Worm (Caenorhabditis elegans): ENCODE results near the gene nlp-45.
A peak's percentile ranks its signal among the peaks of the same experiment; 100 is the strongest.

nlp-45 gene

DNA sequence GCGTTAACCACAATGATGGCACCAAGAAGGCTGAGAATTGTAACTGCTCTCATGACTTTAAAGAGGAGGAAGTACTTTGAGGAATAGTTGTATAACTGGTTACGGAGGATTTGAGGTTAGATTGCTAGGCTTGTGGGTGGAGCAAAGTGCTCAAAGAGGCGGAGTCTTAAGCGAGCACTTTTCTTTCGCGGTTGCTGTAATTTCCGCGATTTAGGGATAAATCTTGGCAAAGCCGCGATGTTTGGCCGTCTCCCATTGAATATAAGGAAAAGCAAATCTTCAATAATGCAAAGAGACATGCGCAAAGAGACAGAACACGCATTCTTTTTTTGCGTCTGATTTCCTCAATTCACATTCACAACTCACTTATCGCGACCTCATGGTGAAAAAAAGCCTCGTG lies at the start of gene nlp-45:
Gene nlp-45 (minus strand): TSS at position 101 of the 400 bp plus-strand sequence.
- TF ChIP-seq hnd-1 (tag; optimal IDR thresholded peaks at IDR 0.05) (no peak), B0310.2 (tag; optimal IDR thresholded peaks at IDR 0.05) (no peak), ceh-36 (tag; optimal IDR thresholded peaks at IDR 0.05) (no peak), sea-1 (GFP tag; conservative IDR thresholded peaks at IDR 0.05) (no peak), pes-1 (GFP tag; IDR thresholded peaks at IDR 0.05) (no peak), hmbx-1 (tag; optimal IDR thresholded peaks at IDR 0.05) (no peak), tra-4 (tag; optimal IDR thresholded peaks at IDR 0.05) (no peak), ets-7 (tag; optimal IDR thresholded peaks at IDR 0.05) (no peak), ama-1 (optimal IDR thresholded peaks at IDR 0.05) (no peak), tbx-11 (GFP tag; IDR thresholded peaks at IDR 0.05) (no peak), flt-1 (GFP tag; IDR thresholded peaks at IDR 0.05) (no peak), tbx-37 (GFP tag; conservative IDR thresholded peaks at IDR 0.05) (no peak), scrt-1 (GFP tag; IDR thresholded peaks at IDR 0.05) (no peak), aly-1 (tag; optimal IDR thresholded peaks at IDR 0.05) (no peak), hmg-4 (GFP tag; optimal IDR thresholded peaks at IDR 0.05) (no peak), F13C5.2 (tag; optimal IDR thresholded peaks at IDR 0.05) (no peak), ceh-13 (GFP tag; optimal IDR thresholded peaks at IDR 0.05) (no peak)

DNA sequence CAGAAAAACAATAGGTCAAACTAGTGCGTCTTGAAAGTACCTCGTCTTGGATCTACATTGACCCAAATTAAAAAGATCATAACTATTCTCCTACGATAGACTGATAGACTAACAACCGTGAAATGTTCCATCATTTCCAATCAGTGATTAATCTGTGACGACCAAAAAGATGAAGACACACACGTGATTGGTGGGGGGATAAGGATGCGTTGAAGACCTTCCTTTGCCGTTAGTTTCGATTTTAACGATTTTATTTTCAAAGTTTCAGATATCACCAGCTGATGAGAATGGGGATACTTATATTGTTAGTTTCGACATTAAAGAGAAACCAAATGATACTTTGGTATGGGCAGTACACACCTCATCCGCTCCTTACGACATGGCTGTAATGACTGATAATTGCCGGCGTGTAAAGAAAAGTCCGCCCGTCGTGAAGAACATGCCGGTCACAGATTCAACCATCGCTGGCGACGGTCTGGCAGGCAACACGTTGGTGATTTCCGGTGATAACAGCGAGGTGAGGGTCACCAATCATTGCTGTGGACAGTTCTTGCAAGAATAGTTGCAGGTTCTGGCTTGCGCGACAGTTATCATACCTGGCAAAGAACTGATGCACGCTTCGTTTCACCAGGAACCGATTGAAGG lies 48.9 kb upstream of the nlp-45 start:
- TF ChIP-seq tra-4 (tag; optimal IDR thresholded peaks at IDR 0.05) (no peak), F13C5.2 (tag; optimal IDR thresholded peaks at IDR 0.05) (no peak), hmg-4 (GFP tag; optimal IDR thresholded peaks at IDR 0.05) (no peak), B0310.2 (tag; optimal IDR thresholded peaks at IDR 0.05) (no peak), aly-1 (tag; optimal IDR thresholded peaks at IDR 0.05) (no peak), sea-1 (GFP tag; conservative IDR thresholded peaks at IDR 0.05) (no peak), tbx-37 (GFP tag; conservative IDR thresholded peaks at IDR 0.05) (no peak)

DNA sequence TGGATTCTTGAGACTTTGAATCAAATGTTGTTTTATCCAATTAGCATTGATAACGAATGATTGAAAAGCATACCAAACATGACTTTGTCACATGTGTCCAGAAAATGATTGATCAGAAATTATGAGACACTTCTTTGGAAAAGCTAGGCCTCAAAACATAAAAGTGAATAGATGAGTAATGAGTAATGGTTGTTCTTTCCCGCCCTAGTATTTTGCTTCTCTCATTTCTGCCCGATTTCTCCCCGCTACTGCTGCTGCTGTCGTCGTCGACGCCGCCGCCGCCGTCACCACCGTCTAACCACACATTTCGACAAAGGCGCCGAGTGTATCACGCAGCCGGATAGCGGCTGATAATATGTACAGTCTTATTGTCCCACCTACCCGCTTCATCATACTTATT lies 47.3 kb upstream of the nlp-45 start, which contains the start of gene F47G3.1:
Gene F47G3.1 (plus strand): TSS at position 301 of the 400 bp plus-strand sequence.
- no peak for TF ChIP-seq pes-1 (GFP tag; IDR thresholded peaks at IDR 0.05)
- no peak for TF ChIP-seq hmg-4 (GFP tag; optimal IDR thresholded peaks at IDR 0.05)
- no peak for TF ChIP-seq hnd-1 (tag; optimal IDR thresholded peaks at IDR 0.05)
- TF ChIP-seq tra-4 (tag; optimal IDR thresholded peaks at IDR 0.05), result no peak
- no peak for TF ChIP-seq ama-1 (optimal IDR thresholded peaks at IDR 0.05)
- TF ChIP-seq ceh-36 (tag; optimal IDR thresholded peaks at IDR 0.05), result no peak
- no peak for TF ChIP-seq B0310.2 (tag; optimal IDR thresholded peaks at IDR 0.05)
- TF ChIP-seq flt-1 (GFP tag; IDR thresholded peaks at IDR 0.05), result no peak
- no peak for TF ChIP-seq aly-1 (tag; optimal IDR thresholded peaks at IDR 0.05)
- TF ChIP-seq tbx-11 (GFP tag; IDR thresholded peaks at IDR 0.05), result no peak
- no peak for TF ChIP-seq ceh-13 (GFP tag; optimal IDR thresholded peaks at IDR 0.05)
- TF ChIP-seq sea-1 (GFP tag; conservative IDR thresholded peaks at IDR 0.05), result no peak
- no peak for TF ChIP-seq hmbx-1 (tag; optimal IDR thresholded peaks at IDR 0.05)
- TF ChIP-seq F13C5.2 (tag; optimal IDR thresholded peaks at IDR 0.05), result no peak
- no peak for TF ChIP-seq tbx-37 (GFP tag; conservative IDR thresholded peaks at IDR 0.05)
- no peak for TF ChIP-seq ets-7 (tag; optimal IDR thresholded peaks at IDR 0.05)
- TF ChIP-seq scrt-1 (GFP tag; IDR thresholded peaks at IDR 0.05), result no peak

ce11 chrX:2382227-2382626 lies 44.1 kb upstream of the nlp-45 start:
- TF ChIP-seq ama-1 (optimal IDR thresholded peaks at IDR 0.05) (no peak), flt-1 (GFP tag; IDR thresholded peaks at IDR 0.05) (no peak), hmg-4 (GFP tag; optimal IDR thresholded peaks at IDR 0.05) (no peak), pes-1 (GFP tag; IDR thresholded peaks at IDR 0.05) (no peak), hmbx-1 (tag; optimal IDR thresholded peaks at IDR 0.05) (no peak), F13C5.2 (tag; optimal IDR thresholded peaks at IDR 0.05) (peak; percentile 27), tra-4 (tag; optimal IDR thresholded peaks at IDR 0.05) (no peak)

DNA sequence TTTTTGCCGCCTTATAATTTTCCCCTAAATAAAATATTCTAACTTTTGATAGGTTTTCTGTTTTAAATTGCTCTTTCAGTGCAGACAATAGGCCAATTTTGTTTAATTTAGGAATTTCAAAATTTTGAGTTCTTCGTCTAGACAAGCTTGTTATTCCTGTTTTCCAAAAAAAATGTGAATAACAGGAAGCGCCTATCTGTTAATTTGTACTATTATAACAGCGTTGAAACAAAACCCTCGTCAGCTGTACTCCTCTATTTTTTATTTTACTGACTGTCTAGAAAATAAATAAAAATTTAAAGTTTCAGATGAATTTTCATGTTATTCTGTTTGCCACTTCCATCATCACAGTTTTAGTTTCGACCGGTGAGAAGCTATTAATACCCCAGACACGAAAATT lies 43.2 kb upstream of the nlp-45 start, which contains the start of gene F47G3.4:
Gene F47G3.4 (plus strand): TSS at position 301 of the 400 bp plus-strand sequence.
- no peak for TF ChIP-seq aly-1 (tag; optimal IDR thresholded peaks at IDR 0.05)
- TF ChIP-seq hmbx-1 (tag; optimal IDR thresholded peaks at IDR 0.05), result no peak
- no peak for TF ChIP-seq hmg-4 (GFP tag; optimal IDR thresholded peaks at IDR 0.05)
- no peak for TF ChIP-seq tra-4 (tag; optimal IDR thresholded peaks at IDR 0.05)
- TF ChIP-seq hnd-1 (tag; optimal IDR thresholded peaks at IDR 0.05), result no peak
- no peak for TF ChIP-seq ceh-13 (GFP tag; optimal IDR thresholded peaks at IDR 0.05)
- TF ChIP-seq pes-1 (GFP tag; IDR thresholded peaks at IDR 0.05), result no peak
- no peak for TF ChIP-seq scrt-1 (GFP tag; IDR thresholded peaks at IDR 0.05)
- no peak for TF ChIP-seq ama-1 (optimal IDR thresholded peaks at IDR 0.05)

DNA sequence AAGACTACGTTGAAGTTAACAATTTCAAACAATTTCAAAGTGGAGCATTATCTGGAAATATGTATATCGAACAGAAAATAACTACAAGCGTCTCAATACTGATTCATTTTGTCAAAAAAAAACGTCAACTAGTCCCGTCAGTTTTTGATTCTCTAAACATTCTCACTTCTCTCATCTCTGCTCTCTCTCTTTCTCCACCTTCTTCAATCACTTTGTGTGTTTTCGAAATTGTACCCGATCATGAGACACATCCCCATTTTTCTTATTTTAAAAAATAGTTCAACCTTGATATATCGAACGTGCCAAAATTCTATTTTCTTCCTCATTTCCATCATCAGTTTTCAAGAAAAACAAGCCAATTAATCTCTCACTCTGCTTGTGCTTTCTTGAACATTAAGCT lies 42.7 kb upstream of the nlp-45 start:
- no peak for TF ChIP-seq sea-1 (GFP tag; conservative IDR thresholded peaks at IDR 0.05)
- no peak for TF ChIP-seq tbx-37 (GFP tag; conservative IDR thresholded peaks at IDR 0.05)
- no peak for TF ChIP-seq flt-1 (GFP tag; IDR thresholded peaks at IDR 0.05)
- TF ChIP-seq ets-7 (tag; optimal IDR thresholded peaks at IDR 0.05), result no peak
- no peak for TF ChIP-seq B0310.2 (tag; optimal IDR thresholded peaks at IDR 0.05)
- no peak for TF ChIP-seq ceh-13 (GFP tag; optimal IDR thresholded peaks at IDR 0.05)
- no peak for TF ChIP-seq scrt-1 (GFP tag; IDR thresholded peaks at IDR 0.05)
- TF ChIP-seq hnd-1 (tag; optimal IDR thresholded peaks at IDR 0.05), result no peak
- TF ChIP-seq hmbx-1 (tag; optimal IDR thresholded peaks at IDR 0.05), result no peak

- TF ChIP-seq ceh-13 (GFP tag; optimal IDR thresholded peaks at IDR 0.05) (no peak), tbx-37 (GFP tag; conservative IDR thresholded peaks at IDR 0.05) (no peak), B0310.2 (tag; optimal IDR thresholded peaks at IDR 0.05) (no peak), scrt-1 (GFP tag; IDR thresholded peaks at IDR 0.05) (no peak), hmg-4 (GFP tag; optimal IDR thresholded peaks at IDR 0.05) (no peak), hnd-1 (tag; optimal IDR thresholded peaks at IDR 0.05) (no peak), flt-1 (GFP tag; IDR thresholded peaks at IDR 0.05) (no peak), hmbx-1 (tag; optimal IDR thresholded peaks at IDR 0.05) (no peak), ets-7 (tag; optimal IDR thresholded peaks at IDR 0.05) (no peak), tra-4 (tag; optimal IDR thresholded peaks at IDR 0.05) (no peak), aly-1 (tag; optimal IDR thresholded peaks at IDR 0.05) (no peak), sea-1 (GFP tag; conservative IDR thresholded peaks at IDR 0.05) (no peak), F13C5.2 (tag; optimal IDR thresholded peaks at IDR 0.05) (no peak), tbx-11 (GFP tag; IDR thresholded peaks at IDR 0.05) (no peak)
Observed at ce11 chrX:2375300-2376035, 37.4 kb upstream of the nlp-45 start, which contains the start of gene F47G3.3. TSS of gene F47G3.3 (plus strand) at chrX:2375985.

Data from whole organism, early embryonic.